ENCODE assay signal across 3 worm cellular contexts in genomic region chrIII:9052371-9052978, ce11.
TF ChIP-seq lines count a peak whose summit lies in the region.

No protein-coding gene starts in this region.

TF ChIP-seq in whole organism, L2 larva, 48 proteins besides CTCF, POLR2A, EP300 and RAD21 (continued from another document):
- TF ChIP-seq zag-1 (tag; optimal IDR thresholded peaks at IDR 0.05; lab: Kevin White, UChicago) (peak; percentile 7), nhr-6 (tag; optimal IDR thresholded peaks at IDR 0.05; lab: Kevin White, UChicago) (no peak)

TF ChIP-seq in whole organism, L4 larva, 104 proteins besides CTCF, POLR2A, EP300 and RAD21 (continued from another document and continues in another):
- TF ChIP-seq ZK337.2 (GFP tag; IDR thresholded peaks at IDR 0.05; lab: Robert Waterston, UW) (no peak), dmd-6 (GFP tag; IDR thresholded peaks at IDR 0.05; lab: Robert Waterston, UW) (peak; percentile 55), spr-1 (tag; optimal IDR thresholded peaks at IDR 0.05; lab: Kevin White, UChicago) (no peak), daf-16 (GFP tag; optimal IDR thresholded peaks at IDR 0.05; lab: Kevin White, UChicago) (peak in 1 of 2 experiments; percentile 29), daf-16 (tag; optimal IDR thresholded peaks at IDR 0.05; lab: Kevin White, UChicago) (peak; percentile 6), lin-39 (tag; optimal IDR thresholded peaks at IDR 0.05; lab: Kevin White, UChicago) (no peak), snpc-1.2 (GFP tag; IDR thresholded peaks at IDR 0.05; lab: Robert Waterston, UW) (no peak), ctbp-1 (GFP tag; IDR thresholded peaks at IDR 0.05; lab: Robert Waterston, UW) (peak; percentile 78), nhr-237 (tag; optimal IDR thresholded peaks at IDR 0.05; lab: Kevin White, UChicago) (no peak), ceh-62 (tag; optimal IDR thresholded peaks at IDR 0.05; lab: Kevin White, UChicago) (no peak), pha-4 (GFP tag; IDR thresholded peaks at IDR 0.05; lab: Robert Waterston, UW) (0 out of 2 replicates have a peak, but pooled peaks have one; percentile 13), pha-4 (tag; optimal IDR thresholded peaks at IDR 0.05; lab: Kevin White, UChicago) (no peak), F26F4.8 (GFP tag; conservative IDR thresholded peaks at IDR 0.05; lab: Robert Waterston, UW) (0 out of 2 replicates have a peak, but pooled peaks have one; percentile 42), zfp-2 (tag; optimal IDR thresholded peaks at IDR 0.05; lab: Kevin White, UChicago) (no peak), Y5F2A.4 (GFP tag; optimal IDR thresholded peaks at IDR 0.05; lab: Kevin White, UChicago) (no peak), hif-1 (tag; optimal IDR thresholded peaks at IDR 0.05; lab: Kevin White, UChicago) (peak in 1 of 2 experiments; percentile 10), ztf-7 (tag; optimal IDR thresholded peaks at IDR 0.05; lab: Kevin White, UChicago) (no peak), dmd-8 (GFP tag; IDR thresholded peaks at IDR 0.05; lab: Robert Waterston, UW) (0 out of 2 replicates have a peak, but pooled peaks have one; percentile 23), dpl-1 (GFP tag; optimal IDR thresholded peaks at IDR 0.05; lab: Kevin White, UChicago) (peak; percentile 11), R02D3.7 (tag; optimal IDR thresholded peaks at IDR 0.05; lab: Kevin White, UChicago) (no peak), D1046.2 (GFP tag; IDR thresholded peaks at IDR 0.05; lab: Robert Waterston, UW) (peak; percentile 73), nhr-77 (tag; optimal IDR thresholded peaks at IDR 0.05; lab: Kevin White, UChicago) (no peak), tag-97 (GFP tag; IDR thresholded peaks at IDR 0.05; lab: Robert Waterston, UW) (no peak), nhr-76 (tag; optimal IDR thresholded peaks at IDR 0.05; lab: Kevin White, UChicago) (no peak), arid-1 (GFP tag; conservative IDR thresholded peaks at IDR 0.05; lab: Robert Waterston, UW) (no peak), egl-27 (tag; optimal IDR thresholded peaks at IDR 0.05; lab: Kevin White, UChicago) (no peak), unc-62 (GFP tag; optimal IDR thresholded peaks at IDR 0.05 in 1 of 2; lab: Kevin White, UChicago) (peak in 1 of 2 experiments; percentile 97), unc-62 (tag; optimal IDR thresholded peaks at IDR 0.05; lab: Kevin White, UChicago) (no peak), php-3 (GFP tag; IDR thresholded peaks at IDR 0.05; lab: Robert Waterston, UW) (no peak; the same call in 1 of the 2 replicates), mxl-3 (GFP tag; optimal IDR thresholded peaks at IDR 0.05; lab: Kevin White, UChicago) (peak; percentile 68), F49E8.2 (tag; optimal IDR thresholded peaks at IDR 0.05; lab: Kevin White, UChicago; ENCODE audit: borderline replicate concordance) (no peak), lin-29 (GFP tag; IDR thresholded peaks at IDR 0.05; lab: Robert Waterston, UW) (no peak; the same call in 1 of the 2 replicates), lin-13 (GFP tag; optimal IDR thresholded peaks at IDR 0.05; lab: Kevin White, UChicago) (peak; percentile 37), nhr-25 (tag; optimal IDR thresholded peaks at IDR 0.05; lab: Kevin White, UChicago; ENCODE audit: borderline replicate concordance, insufficient read depth) (no peak), saeg-2 (GFP tag; IDR thresholded peaks at IDR 0.05; lab: Robert Waterston, UW) (no peak), dve-1 (tag; optimal IDR thresholded peaks at IDR 0.05; lab: Kevin White, UChicago; ENCODE audit: insufficient read depth) (peak; percentile 4), F10B5.3 (tag; optimal IDR thresholded peaks at IDR 0.05; lab: Kevin White, UChicago) (no peak), pqm-1 (tag; optimal IDR thresholded peaks at IDR 0.05; lab: Kevin White, UChicago) (no peak), spr-3 (GFP tag; optimal IDR thresholded peaks at IDR 0.05; lab: Kevin White, UChicago) (no peak), ZK546.5 (tag; optimal IDR thresholded peaks at IDR 0.05; lab: Kevin White, UChicago) (no peak), Y105C5A.15 (GFP tag; IDR thresholded peaks at IDR 0.05; lab: Robert Waterston, UW) (peak; percentile 88), daf-8 (GFP tag; IDR thresholded peaks at IDR 0.05; lab: Robert Waterston, UW) (no peak), madf-5 (GFP tag; IDR thresholded peaks at IDR 0.05; lab: Robert Waterston, UW) (no peak), ceh-32 (tag; optimal IDR thresholded peaks at IDR 0.05; lab: Kevin White, UChicago; ENCODE audit: poor library complexity) (no peak), Y75B8A.6 (GFP tag; IDR thresholded peaks at IDR 0.05; lab: Robert Waterston, UW) (peak; percentile 79; the same call in 1 of the 2 replicates), nhr-41 (GFP tag; IDR thresholded peaks at IDR 0.05; lab: Robert Waterston, UW) (no peak), fkh-10 (GFP tag; optimal IDR thresholded peaks at IDR 0.05; lab: Kevin White, UChicago) (no peak), tra-1 (GFP tag; IDR thresholded peaks at IDR 0.05; lab: Robert Waterston, UW) (0 out of 2 replicates have a peak, but pooled peaks have one; percentile 24), aly-2 (tag; optimal IDR thresholded peaks at IDR 0.05; lab: Kevin White, UChicago) (no peak), zag-1 (tag; optimal IDR thresholded peaks at IDR 0.05; lab: Kevin White, UChicago) (no peak), snpc-4 (tag; optimal IDR thresholded peaks at IDR 0.05; lab: Kevin White, UChicago) (no peak), zip-2 (tag; optimal IDR thresholded peaks at IDR 0.05; lab: Kevin White, UChicago) (no peak), sdz-12 (GFP tag; optimal IDR thresholded peaks at IDR 0.05; lab: Kevin White, UChicago) (no peak), lin-1 (GFP tag; IDR thresholded peaks at IDR 0.05; lab: Robert Waterston, UW) (peak; percentile 39), lim-7 (GFP tag; IDR thresholded peaks at IDR 0.05; lab: Robert Waterston, UW) (peak; percentile 47; the same call in 1 of the 2 replicates), lin-38 (GFP tag; IDR thresholded peaks at IDR 0.05; lab: Robert Waterston, UW) (peak; percentile 40; the same call in 1 of the 2 replicates), vab-7 (GFP tag; IDR thresholded peaks at IDR 0.05; lab: Robert Waterston, UW) (peak; percentile 24; the same call in 1 of the 2 replicates), ceh-28 (tag; optimal IDR thresholded peaks at IDR 0.05; lab: Kevin White, UChicago) (no peak), T20F7.1 (GFP tag; optimal IDR thresholded peaks at IDR 0.05; lab: Kevin White, UChicago) (peak; percentile 39), hlh-11 (tag; optimal IDR thresholded peaks at IDR 0.05; lab: Kevin White, UChicago) (peak; percentile 68), dmd-9 (GFP tag; IDR thresholded peaks at IDR 0.05; lab: Robert Waterston, UW) (0 out of 2 replicates have a peak, but pooled peaks have one; percentile 7), nhr-10 (tag; optimal IDR thresholded peaks at IDR 0.05; lab: Kevin White, UChicago) (no peak), F37D6.2 (tag; optimal IDR thresholded peaks at IDR 0.05; lab: Kevin White, UChicago) (no peak), ceh-44 (GFP tag; IDR thresholded peaks at IDR 0.05; lab: Robert Waterston, UW) (no peak)

TF ChIP-seq in whole organism, late embryonic, 69 proteins besides CTCF, POLR2A, EP300 and RAD21 (continued from another document):
- TF ChIP-seq nhr-232 (tag; optimal IDR thresholded peaks at IDR 0.05; lab: Kevin White, UChicago) (no peak), sdc-2 (tag; optimal IDR thresholded peaks at IDR 0.05; lab: Kevin White, UChicago) (no peak), unc-42 (tag; optimal IDR thresholded peaks at IDR 0.05; lab: Kevin White, UChicago) (peak; percentile 50), unc-3 (GFP tag; conservative IDR thresholded peaks at IDR 0.05; lab: Robert Waterston, UW) (no peak), unc-3 (tag; optimal IDR thresholded peaks at IDR 0.05; lab: Kevin White, UChicago) (no peak), dve-1 (tag; optimal IDR thresholded peaks at IDR 0.05; lab: Kevin White, UChicago) (no peak), lin-11 (tag; optimal IDR thresholded peaks at IDR 0.05; lab: Kevin White, UChicago) (peak; percentile 9), mec-3 (tag; optimal IDR thresholded peaks at IDR 0.05; lab: Kevin White, UChicago; ENCODE audit: borderline replicate concordance) (no peak), zip-5 (tag; optimal IDR thresholded peaks at IDR 0.05; lab: Kevin White, UChicago) (no peak), sox-2 (GFP tag; IDR thresholded peaks at IDR 0.05; lab: Robert Waterston, UW) (no peak), elt-2 (tag; optimal IDR thresholded peaks at IDR 0.05; lab: Kevin White, UChicago) (no peak), ceh-2 (tag; optimal IDR thresholded peaks at IDR 0.05; lab: Kevin White, UChicago) (no peak), fax-1 (tag; optimal IDR thresholded peaks at IDR 0.05; lab: Kevin White, UChicago) (no peak), ceh-48 (tag; optimal IDR thresholded peaks at IDR 0.05; lab: Kevin White, UChicago) (no peak), ttx-3 (tag; optimal IDR thresholded peaks at IDR 0.05; lab: Kevin White, UChicago) (no peak), ceh-18 (tag; optimal IDR thresholded peaks at IDR 0.05; lab: Kevin White, UChicago) (peak; percentile 16), ceh-31 (tag; optimal IDR thresholded peaks at IDR 0.05; lab: Kevin White, UChicago) (peak; percentile 61), npax-4 (tag; optimal IDR thresholded peaks at IDR 0.05; lab: Kevin White, UChicago) (no peak), syd-9 (tag; optimal IDR thresholded peaks at IDR 0.05; lab: Kevin White, UChicago) (peak; percentile 66), ceh-19 (GFP tag; optimal IDR thresholded peaks at IDR 0.05; lab: Kevin White, UChicago) (no peak), elt-4 (tag; optimal IDR thresholded peaks at IDR 0.05; lab: Kevin White, UChicago) (no peak), K02D7.2 (tag; optimal IDR thresholded peaks at IDR 0.05; lab: Kevin White, UChicago) (no peak), ahr-1 (tag; optimal IDR thresholded peaks at IDR 0.05; lab: Kevin White, UChicago) (no peak), pax-1 (tag; optimal IDR thresholded peaks at IDR 0.05; lab: Kevin White, UChicago) (no peak), gmeb-2 (tag; optimal IDR thresholded peaks at IDR 0.05; lab: Kevin White, UChicago) (no peak), hlh-6 (tag; optimal IDR thresholded peaks at IDR 0.05; lab: Kevin White, UChicago) (no peak), tbx-2 (tag; optimal IDR thresholded peaks at IDR 0.05; lab: Kevin White, UChicago) (peak; percentile 47), fkh-10 (GFP tag; optimal IDR thresholded peaks at IDR 0.05; lab: Kevin White, UChicago) (no peak), che-1 (tag; optimal IDR thresholded peaks at IDR 0.05; lab: Kevin White, UChicago) (no peak), ceh-22 (tag; optimal IDR thresholded peaks at IDR 0.05; lab: Kevin White, UChicago) (no peak), ets-4 (tag; optimal IDR thresholded peaks at IDR 0.05; lab: Kevin White, UChicago) (no peak), ama-1 (optimal IDR thresholded peaks at IDR 0.05; lab: Kevin White, UChicago) (peak; percentile 35), ceh-34 (tag; optimal IDR thresholded peaks at IDR 0.05; lab: Kevin White, UChicago) (no peak), hlh-8 (tag; optimal IDR thresholded peaks at IDR 0.05; lab: Kevin White, UChicago) (no peak), unc-55 (GFP tag; optimal IDR thresholded peaks at IDR 0.05; lab: Kevin White, UChicago) (peak; percentile 27), fkh-6 (tag; optimal IDR thresholded peaks at IDR 0.05; lab: Kevin White, UChicago) (peak; percentile 57), hlh-30 (tag; optimal IDR thresholded peaks at IDR 0.05; lab: Kevin White, UChicago; ENCODE audit: insufficient read depth) (no peak), ceh-24 (tag; optimal IDR thresholded peaks at IDR 0.05; lab: Kevin White, UChicago) (no peak), odd-2 (tag; optimal IDR thresholded peaks at IDR 0.05; lab: Kevin White, UChicago) (no peak), lim-6 (tag; optimal IDR thresholded peaks at IDR 0.05; lab: Kevin White, UChicago) (no peak), pha-2 (tag; optimal IDR thresholded peaks at IDR 0.05; lab: Kevin White, UChicago) (no peak), ceh-6 (GFP tag; optimal IDR thresholded peaks at IDR 0.05; lab: Kevin White, UChicago) (no peak), hlh-15 (tag; optimal IDR thresholded peaks at IDR 0.05; lab: Kevin White, UChicago) (no peak)
